Worm (Caenorhabditis elegans): ENCODE measurements around the gene K07H8.7.
A peak's percentile ranks its signal among the peaks of the same experiment; 100 is the strongest.

Gene K07H8.7

DNA sequence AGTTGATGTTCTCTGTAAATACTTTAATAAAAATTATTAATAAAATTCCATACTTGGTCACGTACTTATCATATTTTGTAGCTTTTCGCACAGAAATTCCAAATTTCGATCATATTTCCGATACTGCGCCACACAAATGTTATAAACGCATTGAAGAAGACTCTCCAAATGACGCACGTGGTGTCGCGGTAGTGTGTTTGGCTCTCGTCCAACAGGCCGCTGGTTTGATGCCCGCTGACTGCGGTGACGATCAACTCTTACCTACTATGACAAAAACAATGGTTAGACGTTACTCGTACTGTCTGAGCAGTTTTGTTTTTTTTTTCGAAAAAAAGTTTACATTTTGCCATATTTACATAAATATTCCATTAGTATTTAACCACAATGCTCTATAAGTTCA is 6.9 kb downstream of the K07H8.7 start:
- TF ChIP-seq dpl-1 (GFP tag; optimal IDR thresholded peaks at IDR 0.05) (peak in 2 of 3 experiments; percentile 20 to 45), C16A3.4 (tag; optimal IDR thresholded peaks at IDR 0.05) (peak; percentile 64), sup-37 (GFP tag; optimal IDR thresholded peaks at IDR 0.05) (no peak), nhr-77 (tag; optimal IDR thresholded peaks at IDR 0.05) (peak; percentile 65), tlp-1 (tag; optimal IDR thresholded peaks at IDR 0.05) (no peak), pqm-1 (tag; optimal IDR thresholded peaks at IDR 0.05) (no peak), nhr-28 (tag; optimal IDR thresholded peaks at IDR 0.05) (no peak), rnt-1 (tag; optimal IDR thresholded peaks at IDR 0.05) (peak; percentile 81), mep-1 (tag; optimal IDR thresholded peaks at IDR 0.05) (peak; percentile 80), lin-14 (GFP tag; optimal IDR thresholded peaks at IDR 0.05) (peak; percentile 60), alr-1 (tag; optimal IDR thresholded peaks at IDR 0.05; ENCODE audit: borderline replicate concordance) (no peak), hlh-4 (tag; optimal IDR thresholded peaks at IDR 0.05) (no peak), mef-2 (tag; optimal IDR thresholded peaks at IDR 0.05) (no peak), snu-23 (GFP tag; optimal IDR thresholded peaks at IDR 0.05) (peak; percentile 80), lir-3 (tag; optimal IDR thresholded peaks at IDR 0.05; ENCODE audit: poor library complexity) (peak; percentile 36), C04F5.9 (tag; optimal IDR thresholded peaks at IDR 0.05) (no peak), lsy-2 (tag; optimal IDR thresholded peaks at IDR 0.05) (peak; percentile 48 to 72), lin-13 (GFP tag; optimal IDR thresholded peaks at IDR 0.05) (peak; percentile 30), lin-15B (tag; optimal IDR thresholded peaks at IDR 0.05) (no peak), irx-1 (tag; optimal IDR thresholded peaks at IDR 0.05) (peak; percentile 61), lin-35 (GFP tag; optimal IDR thresholded peaks at IDR 0.05) (peak; percentile 66 to 80), dsc-1 (tag; optimal IDR thresholded peaks at IDR 0.05) (peak; percentile 68), C34B4.2 (tag; optimal IDR thresholded peaks at IDR 0.05) (no peak), swsn-7 (tag; optimal IDR thresholded peaks at IDR 0.05) (peak; percentile 74), jun-1 (tag; optimal IDR thresholded peaks at IDR 0.05) (no peak), unc-86 (tag; optimal IDR thresholded peaks at IDR 0.05) (peak; percentile 30), isw-1 (GFP tag; IDR thresholded peaks at IDR 0.05) (peak; percentile 21), nhr-76 (tag; optimal IDR thresholded peaks at IDR 0.05) (no peak), mdl-1 (tag; optimal IDR thresholded peaks at IDR 0.05) (peak in 1 of 2 experiments; percentile 91), pag-3 (tag; optimal IDR thresholded peaks at IDR 0.05; ENCODE audit: borderline replicate concordance, insufficient read depth) (no peak), unc-130 (tag; optimal IDR thresholded peaks at IDR 0.05) (peak; percentile 81), nhr-47 (tag; optimal IDR thresholded peaks at IDR 0.05) (peak; percentile 79), nhr-85 (tag) (peak; percentile 69), hlh-17 (GFP tag; optimal IDR thresholded peaks at IDR 0.05; ENCODE audit: borderline replicate concordance) (no peak), skn-1 (tag; optimal IDR thresholded peaks at IDR 0.05) (peak; percentile 46), sox-4 (tag; optimal IDR thresholded peaks at IDR 0.05) (peak; percentile 22), elt-2 (tag; optimal IDR thresholded peaks at IDR 0.05) (peak; percentile 35), ceh-63 (GFP tag; optimal IDR thresholded peaks at IDR 0.05) (no peak), unc-62 (GFP tag; optimal IDR thresholded peaks at IDR 0.05) (no peak), ces-1 (GFP tag; optimal IDR thresholded peaks at IDR 0.05) (no peak), unc-30 (tag; optimal IDR thresholded peaks at IDR 0.05) (no peak), hpl-2 (GFP tag; optimal IDR thresholded peaks at IDR 0.05) (no peak), aly-2 (tag; optimal IDR thresholded peaks at IDR 0.05) (peak; percentile 57), xbp-1 (tag; optimal IDR thresholded peaks at IDR 0.05) (peak; percentile 64), vab-15 (tag; optimal IDR thresholded peaks at IDR 0.05) (no peak), ztf-4 (tag; optimal IDR thresholded peaks at IDR 0.05) (no peak), ets-5 (GFP tag; IDR thresholded peaks at IDR 0.05) (no peak), sptf-1 (tag; optimal IDR thresholded peaks at IDR 0.05) (no peak), ama-1 (optimal IDR thresholded peaks at IDR 0.05) (no peak), efl-3 (GFP tag; optimal IDR thresholded peaks at IDR 0.05) (no peak), zip-4 (GFP tag; optimal IDR thresholded peaks at IDR 0.05) (no peak), nhr-12 (tag; optimal IDR thresholded peaks at IDR 0.05) (no peak), F16B12.6 (tag; optimal IDR thresholded peaks at IDR 0.05) (no peak), ztf-11 (tag; optimal IDR thresholded peaks at IDR 0.05) (peak in 1 of 2 experiments; percentile 39)
